Worm (Caenorhabditis elegans) whole organism, L4 larva: Measurements from ENCODE around the gene K09C4.7.

Experiments
- F44E2.7 ChIP-seq: fragments of 200-800 bp; sonication (Bioruptor generic); IDR thresholded peaks from 2 replicates; pipeline ENCODE4 v2.1.2; 2022; ENCODE audit warnings: missing genetic modification characterization, missing compliant biosample characterization
- T26A8.4 ChIP-seq: fragments of 200-800 bp; sonication (Bioruptor generic); IDR thresholded peaks from 2 replicates; pipeline ENCODE4 v1.3.6; 2022; ENCODE audit warnings: missing genetic modification characterization, missing compliant biosample characterization
- Y5F2A.4 ChIP-seq: fragments of 200-800 bp; sonication (Bioruptor generic); optimal IDR thresholded peaks from 2 replicates; lab custom pipeline; 2018; ENCODE audit warnings: mild to moderate bottlenecking, missing genetic modification characterization, missing compliant biosample characterization
- Y75B8A.6 ChIP-seq: fragments of 200-800 bp; sonication (Bioruptor generic); IDR thresholded peaks from 2 replicates; pipeline ENCODE4 v1.3.6; 2022; ENCODE audit warnings: missing genetic modification reagents, missing genetic modification characterization, missing compliant biosample characterization
- ZK337.2 ChIP-seq: fragments of 200-800 bp; sonication (Bioruptor generic); IDR thresholded peaks from 2 replicates; pipeline ENCODE4 v1.3.6; 2022; ENCODE audit warnings: missing genetic modification reagents, missing genetic modification characterization, missing compliant biosample characterization
- ama-1 ChIP-seq: fragments of 150-350 bp; optimal IDR thresholded peaks from 2 replicates; lab custom pipeline; 2014; ENCODE audit warnings: inconsistent platforms, mixed read lengths
- arid-1 ChIP-seq: fragments of 200-800 bp; sonication (Bioruptor generic); conservative IDR thresholded peaks from 2 replicates; pipeline ENCODE4 v1.3.6; 2022; ENCODE audit warnings: missing genetic modification reagents, missing genetic modification characterization, missing compliant biosample characterization
- ceh-28 ChIP-seq: fragments of 150-350 bp; optimal IDR thresholded peaks from 2 replicates; lab custom pipeline; 2014; ENCODE audit warnings: missing biosample characterization, missing genetic modification reagents, missing genetic modification characterization
- ceh-44 ChIP-seq: fragments of 200-800 bp; sonication (Bioruptor generic); IDR thresholded peaks from 2 replicates; pipeline ENCODE4 v1.3.6; 2022; ENCODE audit warnings: missing genetic modification reagents, missing genetic modification characterization, missing compliant biosample characterization
- ceh-62 ChIP-seq: sonication (generic microtip); optimal IDR thresholded peaks from 2 replicates; lab custom pipeline; 2017; ENCODE audit warnings: missing biosample characterization, missing genetic modification characterization
- ceh-82 ChIP-seq: sonication (generic microtip); optimal IDR thresholded peaks from 2 replicates; lab custom pipeline; 2017; ENCODE audit warnings: missing biosample characterization, missing genetic modification characterization
- daf-16 ChIP-seq, 3 experiments: sonication (generic microtip); optimal IDR thresholded peaks; 2 replicates each; lab custom pipeline; 2016 to 2017; ENCODE audit warnings: missing genetic modification characterization in 3 of 3, missing genetic modification reagents in 3 of 3, mild to moderate bottlenecking in 2 of 3, missing compliant biosample characterization in 2 of 3, missing biosample characterization in 1 of 3, moderate library complexity in 1 of 3
- daf-19 ChIP-seq: fragments of 200-800 bp; sonication (Bioruptor generic); conservative IDR thresholded peaks from 2 replicates; pipeline ENCODE4 v1.3.6; 2022; ENCODE audit warnings: missing genetic modification characterization, missing compliant biosample characterization
- dmd-6 ChIP-seq: fragments of 200-800 bp; sonication (Bioruptor generic); IDR thresholded peaks from 2 replicates; pipeline ENCODE4 v1.3.6; 2022; ENCODE audit warnings: missing genetic modification reagents, missing genetic modification characterization, missing compliant biosample characterization
- dmd-9 ChIP-seq: fragments of 200-800 bp; sonication (Bioruptor generic); IDR thresholded peaks from 2 replicates; pipeline ENCODE4 v1.3.6; 2022; ENCODE audit warnings: missing genetic modification reagents, missing genetic modification characterization, missing compliant biosample characterization
- dpl-1 ChIP-seq: fragments of 150-350 bp; optimal IDR thresholded peaks from 2 replicates; lab custom pipeline; 2014; ENCODE audit warnings: missing biosample characterization, missing genetic modification reagents, missing genetic modification characterization
- dve-1 ChIP-seq: sonication (generic microtip); optimal IDR thresholded peaks from 2 replicates; lab custom pipeline; 2017; ENCODE audit warnings: antibody characterized with exemption, mild to moderate bottlenecking, missing genetic modification characterization, missing compliant biosample characterization; ENCODE audit not compliant: insufficient read depth
- hif-1 ChIP-seq, 2 experiments: sonication (generic microtip); optimal IDR thresholded peaks; 2 replicates each; lab custom pipeline; 2016 to 2017; ENCODE audit warnings: missing compliant biosample characterization in 2 of 2, missing genetic modification characterization in 2 of 2, missing genetic modification reagents in 2 of 2, missing genotype in 2 of 2, mild to moderate bottlenecking in 1 of 2
- hlh-11 ChIP-seq: fragments of 200-800 bp; sonication (Bioruptor generic); optimal IDR thresholded peaks from 2 replicates; lab custom pipeline; 2018; ENCODE audit warnings: mild to moderate bottlenecking, missing genetic modification characterization, missing compliant biosample characterization
- hlh-30 ChIP-seq: sonication (generic microtip); optimal IDR thresholded peaks from 2 replicates; lab custom pipeline; 2017; ENCODE audit warnings: antibody characterized with exemption, mild to moderate bottlenecking, missing genetic modification characterization, missing compliant biosample characterization; ENCODE audit not compliant: insufficient read depth
- lin-1 ChIP-seq: fragments of 200-800 bp; sonication (Bioruptor generic); IDR thresholded peaks from 2 replicates; pipeline ENCODE4 v1.3.6; 2022; ENCODE audit warnings: missing genetic modification reagents, missing genetic modification characterization, missing compliant biosample characterization
- lin-13 ChIP-seq: fragments of 150-350 bp; optimal IDR thresholded peaks from 2 replicates; lab custom pipeline; 2014; ENCODE audit warnings: missing biosample characterization, missing genetic modification reagents, missing genetic modification characterization
- lin-38 ChIP-seq: fragments of 200-800 bp; sonication (Bioruptor generic); IDR thresholded peaks from 2 replicates; pipeline ENCODE4 v1.3.6; 2022; ENCODE audit warnings: missing genetic modification reagents, missing genetic modification characterization, missing compliant biosample characterization
- mdl-1 ChIP-seq, 2 experiments: fragments of 150-350 bp in 1 of 2; sonication (generic microtip) in 1 of 2; optimal IDR thresholded peaks; 2 replicates each; lab custom pipeline; 2014 to 2017; ENCODE audit warnings: missing biosample characterization in 2 of 2, missing genetic modification characterization in 2 of 2
- mep-1 ChIP-seq: fragments of 150-350 bp; sonication (generic microtip); optimal IDR thresholded peaks from 3 replicates; lab custom pipeline; 2014; ENCODE audit warnings: missing biosample characterization, missing genetic modification characterization
- mxl-2 ChIP-seq: fragments of 200-800 bp; sonication (Bioruptor generic); conservative IDR thresholded peaks from 2 replicates; pipeline ENCODE4 v1.3.6; 2022; ENCODE audit warnings: missing genetic modification reagents, missing genetic modification characterization, missing compliant biosample characterization
- mxl-3 ChIP-seq: fragments of 200-800 bp; sonication (Bioruptor generic); optimal IDR thresholded peaks from 2 replicates; lab custom pipeline; 2018; ENCODE audit warnings: mild to moderate bottlenecking, missing genetic modification characterization, missing compliant biosample characterization
- nhr-10 ChIP-seq: fragments of 150-350 bp; optimal IDR thresholded peaks from 2 replicates; lab custom pipeline; 2014; ENCODE audit warnings: missing biosample characterization, missing genetic modification characterization
- nhr-11 ChIP-seq: fragments of 150-350 bp; optimal IDR thresholded peaks from 2 replicates; lab custom pipeline; 2014; ENCODE audit warnings: missing biosample characterization, missing genetic modification characterization
- nhr-111 ChIP-seq: fragments of 200-800 bp; sonication (Bioruptor generic); optimal IDR thresholded peaks from 2 replicates; lab custom pipeline; 2018; ENCODE audit warnings: mild to moderate bottlenecking, missing genetic modification characterization, missing compliant biosample characterization
- nhr-25 ChIP-seq: sonication (generic microtip); optimal IDR thresholded peaks from 2 replicates; lab custom pipeline; 2017; ENCODE audit warnings: missing genetic modification characterization, mild to moderate bottlenecking, missing compliant biosample characterization, antibody characterized with exemption, moderate library complexity, borderline replicate concordance; ENCODE audit not compliant: insufficient read depth
- nhr-28 ChIP-seq: fragments of 150-350 bp; optimal IDR thresholded peaks from 2 replicates; lab custom pipeline; 2014; ENCODE audit warnings: missing biosample characterization, missing genetic modification characterization
- nhr-48 ChIP-seq: sonication (generic microtip); optimal IDR thresholded peaks from 2 replicates; lab custom pipeline; 2016; ENCODE audit warnings: mild to moderate bottlenecking, missing genetic modification characterization, missing compliant biosample characterization
- nhr-6 ChIP-seq: fragments of 150-350 bp; optimal IDR thresholded peaks from 2 replicates; lab custom pipeline; 2014; ENCODE audit warnings: missing biosample characterization, missing genetic modification characterization
- nhr-77 ChIP-seq: fragments of 150-350 bp; optimal IDR thresholded peaks from 2 replicates; lab custom pipeline; 2014; ENCODE audit warnings: missing biosample characterization, missing genetic modification characterization
- php-3 ChIP-seq: fragments of 200-800 bp; sonication (Bioruptor generic); IDR thresholded peaks from 2 replicates; pipeline ENCODE4 v1.3.6; 2022; ENCODE audit warnings: missing genetic modification reagents, missing genetic modification characterization, missing compliant biosample characterization
- pqm-1 ChIP-seq: sonication (generic microtip); optimal IDR thresholded peaks from 2 replicates; lab custom pipeline; 2017; ENCODE audit warnings: missing biosample characterization, missing genetic modification characterization
- rbr-2 ChIP-seq: sonication (generic microtip); optimal IDR thresholded peaks from 2 replicates; lab custom pipeline; 2016; ENCODE audit warnings: missing genotype, missing genetic modification characterization, missing compliant biosample characterization
- saeg-2 ChIP-seq: fragments of 200-800 bp; sonication (Bioruptor generic); IDR thresholded peaks from 2 replicates; pipeline ENCODE4 v1.3.6; 2022; ENCODE audit warnings: missing genetic modification reagents, missing genetic modification characterization, missing compliant biosample characterization
- sdz-12 ChIP-seq: fragments of 200-800 bp; sonication (Bioruptor generic); optimal IDR thresholded peaks from 2 replicates; lab custom pipeline; 2018; ENCODE audit warnings: mild to moderate bottlenecking, missing genetic modification characterization, missing compliant biosample characterization
- spr-1 ChIP-seq: sonication (generic microtip); optimal IDR thresholded peaks from 2 replicates; lab custom pipeline; 2016; ENCODE audit warnings: mild to moderate bottlenecking, missing genetic modification characterization, missing compliant biosample characterization
- tag-97 ChIP-seq: fragments of 200-800 bp; sonication (Bioruptor generic); IDR thresholded peaks from 2 replicates; pipeline ENCODE4 v1.3.6; 2022; ENCODE audit warnings: missing genetic modification characterization, missing compliant biosample characterization
- unc-39 ChIP-seq: sonication (generic microtip); optimal IDR thresholded peaks from 2 replicates; lab custom pipeline; 2017; ENCODE audit warnings: missing biosample characterization, missing genetic modification characterization
- unc-62 ChIP-seq, 3 experiments: fragments of 150-350 bp in 1 of 3; sonication (generic microtip); optimal IDR thresholded peaks in 2 of 3; peaks in 1 of 3; 1 replicate in 1 of 3; 2 replicates in 2 of 3; lab custom pipeline; 2014 to 2017; ENCODE audit warnings: missing biosample characterization in 3 of 3, missing genetic modification characterization in 3 of 3, missing genetic modification reagents in 3 of 3, missing genotype in 1 of 3
- zip-11 ChIP-seq: fragments of 200-800 bp; sonication (Bioruptor generic); IDR thresholded peaks from 2 replicates; pipeline ENCODE4 v1.3.6; 2022; ENCODE audit warnings: missing genetic modification characterization, missing compliant biosample characterization
- zip-2 ChIP-seq: fragments of 150-350 bp; optimal IDR thresholded peaks from 2 replicates; lab custom pipeline; 2014; ENCODE audit warnings: missing biosample characterization, missing genetic modification characterization
- ztf-7 ChIP-seq: fragments of 150-350 bp; optimal IDR thresholded peaks from 2 replicates; lab custom pipeline; 2014; ENCODE audit warnings: missing biosample characterization, missing genetic modification characterization

K09C4.7 gene

DNA sequence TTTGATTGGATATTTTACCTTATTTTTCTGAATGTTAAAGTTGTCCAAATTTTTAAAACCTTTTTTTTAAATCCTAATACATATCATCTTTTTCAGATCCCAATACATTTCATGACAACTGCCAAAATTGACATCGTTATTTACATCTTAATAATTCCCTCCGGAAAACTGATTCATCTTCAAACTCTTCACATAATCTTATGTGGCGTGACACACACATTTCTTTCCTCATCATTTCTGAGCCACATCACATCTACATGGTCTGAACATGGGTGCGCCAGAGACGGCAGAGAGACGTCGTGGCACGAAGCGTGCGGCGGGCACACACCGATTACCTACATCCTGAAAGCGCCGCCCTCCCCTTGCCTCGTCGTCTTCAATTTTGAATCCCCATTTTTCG is 20.2 kb upstream of the K09C4.7 start, which contains the start of gene tba-9:
Gene tba-9 (plus strand): TSS at position 301 of the 400 bp plus-strand sequence.
- TF ChIP-seq nhr-10 (tag; lab: Kevin White, UChicago) = no peak
- no peak for TF ChIP-seq rbr-2 (tag; lab: Kevin White, UChicago)
- TF ChIP-seq hlh-11 (tag; lab: Kevin White, UChicago) = no peak

- TF ChIP-seq dmd-6 (GFP tag; lab: Robert Waterston, UW) (peak; percentile 61), ZK337.2 (no peak), mxl-2 (GFP tag; lab: Robert Waterston, UW) (no peak), mdl-1 (tag; optimal IDR thresholded peaks at IDR 0.05; lab: Kevin White, UChicago) (peak in 1 of 2 experiments; percentile 2), dmd-9 (no peak), nhr-6 (no peak), lin-38 (no peak), ama-1 (lab: Kevin White, UChicago) (no peak), zip-11 (GFP tag; lab: Robert Waterston, UW) (no peak), hlh-30 (tag; lab: Kevin White, UChicago) (peak; percentile 44), unc-39 (tag; lab: Kevin White, UChicago) (no peak), ztf-7 (tag; lab: Kevin White, UChicago) (peak; percentile 98), mxl-3 (GFP tag; lab: Kevin White, UChicago) (no peak), hif-1 (tag; optimal IDR thresholded peaks at IDR 0.05; lab: Kevin White, UChicago) (no peak), nhr-77 (tag; lab: Kevin White, UChicago) (peak; percentile 37), spr-1 (tag; lab: Kevin White, UChicago) (no peak), zip-2 (tag; lab: Kevin White, UChicago) (no peak), php-3 (GFP tag; lab: Robert Waterston, UW) (peak; percentile 52; the same call in 1 of the 2 replicates), mep-1 (peak; percentile 24), nhr-28 (tag; lab: Kevin White, UChicago) (peak; percentile 88), ceh-44 (GFP tag; lab: Robert Waterston, UW) (no peak), F44E2.7 (GFP tag; lab: Robert Waterston, UW) (no peak), sdz-12 (no peak), nhr-25 (tag; lab: Kevin White, UChicago) (no peak), saeg-2 (no peak), dve-1 (tag; lab: Kevin White, UChicago) (peak; percentile 83), arid-1 (GFP tag; lab: Robert Waterston, UW) (no peak), ceh-62 (tag; lab: Kevin White, UChicago) (no peak), Y75B8A.6 (GFP tag; lab: Robert Waterston, UW) (no peak), Y5F2A.4 (no peak), nhr-48 (tag; lab: Kevin White, UChicago) (peak; percentile 32), nhr-11 (tag; lab: Kevin White, UChicago) (no peak), pqm-1 (tag; lab: Kevin White, UChicago) (peak; percentile 98), ceh-28 (tag; lab: Kevin White, UChicago) (no peak), nhr-10 (tag; lab: Kevin White, UChicago) (no peak), daf-19 (GFP tag; lab: Robert Waterston, UW) (no peak), ceh-82 (tag; lab: Kevin White, UChicago) (no peak), lin-1 (GFP tag; lab: Robert Waterston, UW) (peak; percentile 61; the same call in 1 of the 2 replicates), tag-97 (GFP tag; lab: Robert Waterston, UW) (no peak), T26A8.4 (GFP tag; lab: Robert Waterston, UW) (no peak), dpl-1 (GFP tag; lab: Kevin White, UChicago) (no peak), daf-16 (GFP tag; optimal IDR thresholded peaks at IDR 0.05; lab: Kevin White, UChicago) (no peak), daf-16 (tag; optimal IDR thresholded peaks at IDR 0.05; lab: Kevin White, UChicago) (peak; percentile 94), lin-13 (no peak), nhr-111 (GFP tag; lab: Kevin White, UChicago) (no peak), unc-62 (GFP tag; optimal IDR thresholded peaks at IDR 0.05 in 1 of 2; lab: Kevin White, UChicago) (peak in 1 of 2 experiments; percentile 86), unc-62 (tag; optimal IDR thresholded peaks at IDR 0.05; lab: Kevin White, UChicago) (no peak)
Observed at ce11 chrX:3256784-3257493, 15.7 kb upstream of the K09C4.7 start, which contains the start of gene lbp-3. lbp-3 (plus strand) TSS chrX:3257372.
